Fruit fly (Drosophila melanogaster) whole organism, pupa: ENCODE results near the gene CG15212.

ENCODE experiments used
- CG10348 ChIP-seq: fragments of 200-800 bp; sonication (Bioruptor generic); IDR thresholded peaks from 2 replicates; pipeline ENCODE4 v1.3.6; 2022; ENCODE audit warnings: missing biosample characterization, missing genetic modification characterization
- CG12605 ChIP-seq: fragments of 200-800 bp; sonication (Bioruptor generic); IDR thresholded peaks from 2 replicates; pipeline ENCODE4 v1.3.6; 2022; ENCODE audit warnings: missing biosample characterization, missing genetic modification characterization
- CG13204 ChIP-seq: fragments of 200-800 bp; sonication (Bioruptor generic); optimal IDR thresholded peaks from 2 replicates; lab custom pipeline; 2018; ENCODE audit warnings: missing biosample characterization, mild to moderate bottlenecking, missing genetic modification characterization, moderate library complexity
- CG15710 ChIP-seq: fragments of 200-800 bp; sonication (Bioruptor generic); optimal IDR thresholded peaks from 2 replicates; lab custom pipeline; 2018; ENCODE audit warnings: missing biosample characterization, mild to moderate bottlenecking, missing genetic modification characterization, moderate library complexity
- CG17806 ChIP-seq: fragments of 200-800 bp; sonication (Bioruptor generic); optimal IDR thresholded peaks from 2 replicates; lab custom pipeline; 2018; ENCODE audit warnings: missing biosample characterization, mild to moderate bottlenecking, missing genetic modification characterization, moderate library complexity
- CG34367 ChIP-seq: fragments of 200-800 bp; sonication (Bioruptor generic); optimal IDR thresholded peaks from 2 replicates; lab custom pipeline; 2018; ENCODE audit warnings: missing biosample characterization, mild to moderate bottlenecking, missing genetic modification characterization
- CG4496 ChIP-seq: fragments of 200-800 bp; sonication (Bioruptor generic); IDR thresholded peaks from 3 replicates; pipeline ENCODE4 v1.3.6; 2022; ENCODE audit warnings: missing biosample characterization, missing genetic modification characterization
- CG9948 ChIP-seq: fragments of 200-800 bp; sonication (Bioruptor generic); optimal IDR thresholded peaks from 2 replicates; lab custom pipeline; 2018; ENCODE audit warnings: missing biosample characterization, mild to moderate bottlenecking, missing genetic modification characterization, moderate library complexity
- D1 ChIP-seq: fragments of 200-800 bp; sonication (Bioruptor generic); optimal IDR thresholded peaks from 2 replicates; lab custom pipeline; 2018; ENCODE audit warnings: missing biosample characterization, mild to moderate bottlenecking, missing genetic modification characterization, moderate library complexity
- EcR ChIP-seq: fragments of 200-800 bp; sonication (Bioruptor generic); optimal IDR thresholded peaks from 3 replicates; lab custom pipeline; 2019; ENCODE audit warnings: missing biosample characterization, missing genetic modification characterization, mild to moderate bottlenecking, moderate library complexity, missing genetic modification reagents
- Pif1A ChIP-seq: fragments of 200-800 bp; sonication (Bioruptor generic); optimal IDR thresholded peaks from 3 replicates; lab custom pipeline; 2016; ENCODE audit warnings: missing biosample characterization, missing genetic modification characterization
- Pif1B ChIP-seq: fragments of 200-800 bp; sonication (Bioruptor generic); optimal IDR thresholded peaks from 3 replicates; lab custom pipeline; 2016; ENCODE audit warnings: missing biosample characterization, missing genetic modification characterization
- Snoo ChIP-seq: fragments of 200-800 bp; sonication (Bioruptor generic); optimal IDR thresholded peaks from 3 replicates; lab custom pipeline; 2017; ENCODE audit warnings: missing biosample characterization, mild to moderate bottlenecking, missing genetic modification characterization, inconsistent platforms
- gl ChIP-seq: fragments of 200-800 bp; sonication (Bioruptor generic); optimal IDR thresholded peaks from 2 replicates; lab custom pipeline; 2018; ENCODE audit warnings: missing biosample characterization, mild to moderate bottlenecking, missing genetic modification characterization

dm6 chr3L:5180968-5181612 lies 49.7 kb downstream of the CG15212 start:
- no peak for TF ChIP-seq EcR (GFP tag; lab: Kevin White, UChicago)
- no peak for TF ChIP-seq Pif1B
- TF ChIP-seq gl (tag; lab: Kevin White, UChicago) = no peak
- no peak for TF ChIP-seq CG12605 (GFP tag; lab: Robert Waterston, UW)
- TF ChIP-seq CG10348 (GFP tag; lab: Robert Waterston, UW) = no peak
- TF ChIP-seq CG15710 (tag; lab: Kevin White, UChicago) = no peak
- no peak for TF ChIP-seq D1 (tag; lab: Kevin White, UChicago)
- TF ChIP-seq Pif1A (GFP tag; lab: Kevin White, UChicago) = no peak
- no peak for TF ChIP-seq CG4496 (GFP tag; lab: Robert Waterston, UW)
- TF ChIP-seq Snoo (tag; lab: Kevin White, UChicago) = no peak
- TF ChIP-seq CG9948 = no peak
- TF ChIP-seq CG34367 (tag; lab: Kevin White, UChicago) = no peak
- no peak for TF ChIP-seq CG13204 (GFP tag; lab: Kevin White, UChicago)
- TF ChIP-seq CG17806 (tag; lab: Kevin White, UChicago) = no peak
